Worm (Caenorhabditis elegans) whole organism, L4/young adult: Measurements from ENCODE around the gene T28C6.5.

Source experiments
- W03F9.2 ChIP-seq: fragments of 150-350 bp; optimal IDR thresholded peaks from 2 replicates; lab custom pipeline; 2014; ENCODE audit warnings: missing biosample characterization, missing genetic modification characterization
- him-1 ChIP-seq: sonication (generic microtip); optimal IDR thresholded peaks from 2 replicates; lab custom pipeline; 2016; ENCODE audit warnings: missing genotype, missing genetic modification reagents, missing genetic modification characterization, missing compliant biosample characterization

DNA sequence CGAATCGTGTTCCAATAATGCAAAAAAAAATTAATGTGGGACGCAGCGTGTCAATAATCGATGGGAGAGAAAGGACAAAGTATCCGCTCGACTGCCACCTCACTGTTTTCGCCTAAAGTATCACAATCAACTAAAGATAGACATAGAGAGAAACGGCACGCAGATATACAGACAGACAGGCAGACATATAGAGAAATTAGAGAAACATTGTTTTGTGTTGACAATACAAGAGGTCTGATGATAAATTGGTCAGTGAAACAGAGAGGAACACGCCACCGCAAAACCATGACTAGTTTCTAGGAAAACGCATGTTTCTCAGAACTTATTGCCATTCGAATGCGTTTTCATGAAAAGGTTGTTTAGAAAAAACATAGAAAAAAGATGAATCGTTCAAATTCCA lies 9.3 kb downstream of the T28C6.5 start, which contains the start of gene T28C6.8:
- TF ChIP-seq him-1 (tag; lab: Kevin White, UChicago) = no peak
- TF ChIP-seq W03F9.2 (tag; lab: Kevin White, UChicago) = no peak
